Fruit fly (Drosophila melanogaster) whole organism, embryonic: ENCODE results near the gene ClC-c.

Source experiments
- CG11560 ChIP-seq: fragments of 200-800 bp; sonication (Bioruptor generic); IDR thresholded peaks from 3 replicates; pipeline ENCODE4 v1.3.6; 2022; ENCODE audit warnings: missing biosample characterization, missing genetic modification characterization
- CG6854 ChIP-seq: fragments of 200-800 bp; sonication (Bioruptor generic); optimal IDR thresholded peaks from 3 replicates; lab custom pipeline; 2017; ENCODE audit warnings: missing biosample characterization, mild to moderate bottlenecking, missing genetic modification characterization
- eyg ChIP-seq: fragments of 200-800 bp; sonication (Bioruptor generic); optimal IDR thresholded peaks from 3 replicates; lab custom pipeline; 2016; ENCODE audit warnings: missing biosample characterization, missing genetic modification characterization
- so ChIP-seq: fragments of 200-800 bp; sonication (Bioruptor generic); IDR thresholded peaks from 3 replicates; pipeline ENCODE4 v1.3.6; 2022; ENCODE audit warnings: missing biosample characterization, missing genetic modification characterization
- usp ChIP-seq: fragments of >200 bp; optimal IDR thresholded peaks from 2 replicates; lab custom pipeline; 2017; ENCODE audit warnings: missing biosample characterization, missing genetic modification characterization

DNA sequence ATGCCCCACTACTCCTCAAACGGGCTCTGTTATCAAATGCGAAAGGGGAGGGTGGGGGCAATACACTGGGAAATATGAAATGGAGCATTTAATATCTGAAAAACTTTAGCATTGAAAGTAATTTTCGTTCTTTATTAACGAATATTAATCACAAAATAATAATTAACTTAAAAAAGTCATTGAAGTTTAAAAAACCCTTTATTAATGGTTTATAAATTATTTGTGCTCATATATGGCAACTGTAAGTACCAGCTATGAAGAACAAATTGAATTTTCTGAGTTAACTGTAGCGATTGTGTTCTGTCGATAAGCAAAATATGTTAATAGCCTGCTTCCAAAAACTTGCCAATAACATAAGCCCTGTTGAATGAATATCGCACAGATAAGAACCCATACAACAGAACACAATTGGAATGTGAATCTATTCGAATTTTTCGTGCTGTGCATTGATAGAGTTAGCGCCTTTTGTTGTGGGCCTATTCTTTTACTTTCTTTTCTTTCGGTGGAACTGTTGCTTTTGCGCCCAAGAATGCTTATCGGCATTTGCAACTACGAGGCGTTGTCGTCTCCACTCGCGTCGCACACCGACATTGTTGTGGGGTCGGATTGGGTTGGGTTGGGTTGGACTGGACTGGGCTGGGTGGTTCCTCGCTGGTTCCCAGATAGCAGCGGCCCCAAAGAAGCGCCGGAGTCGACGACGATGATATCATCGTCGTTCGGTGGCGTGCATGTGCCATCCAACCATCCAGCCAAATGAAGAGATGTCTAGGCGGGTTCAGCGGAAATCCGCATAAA lies 29.3 kb upstream of the ClC-c start:
- no peak for TF ChIP-seq CG11560 (tag; lab: Robert Waterston, UW)
- no peak for TF ChIP-seq CG6854
- TF ChIP-seq usp, result no peak
- no peak for TF ChIP-seq eyg (GFP tag; lab: Kevin White, UChicago)
- no peak for TF ChIP-seq so (GFP tag; lab: Robert Waterston, UW)
